Worm (Caenorhabditis elegans) whole organism, L4/young adult: ENCODE results near the gene ctsa-4.1.

ENCODE experiments used
- dao-5 ChIP-seq: sonication (generic microtip); optimal IDR thresholded peaks from 2 replicates; lab custom pipeline; 2016; ENCODE audit warnings: missing genotype, missing genetic modification characterization, moderate library complexity, missing compliant biosample characterization
- him-1 ChIP-seq: sonication (generic microtip); optimal IDR thresholded peaks from 2 replicates; lab custom pipeline; 2016; ENCODE audit warnings: missing genotype, missing genetic modification reagents, missing genetic modification characterization, missing compliant biosample characterization

- TF ChIP-seq him-1 (no peak), dao-5 (tag; lab: Kevin White, UChicago) (no peak)
These were observed 46.0 kb upstream of the ctsa-4.1 start, which contains the start of gene efr-3 for ce11 chrII:6320655-6321388.
